Worm (Caenorhabditis elegans) whole organism, L1 larva: ENCODE data around the gene twk-7.

Experiments
- ceh-82 ChIP-seq, 3 experiments: fragments of 150-350 bp in 1 of 3; sonication (generic microtip) in 2 of 3; optimal IDR thresholded peaks; 2 replicates each; lab custom pipeline; 2014 to 2017; ENCODE audit warnings: missing biosample characterization in 3 of 3, missing genetic modification characterization in 3 of 3
- lin-35 ChIP-seq, 2 experiments: fragments of 150-350 bp; optimal IDR thresholded peaks; 2 replicates each; lab custom pipeline; 2014; ENCODE audit warnings: missing biosample characterization in 2 of 2, missing genetic modification characterization in 2 of 2, missing genetic modification reagents in 2 of 2
- lin-39 ChIP-seq: fragments of 150-350 bp; optimal IDR thresholded peaks from 2 replicates; lab custom pipeline; 2014; ENCODE audit warnings: missing biosample characterization, missing genetic modification reagents, missing genetic modification characterization
- nhr-237 ChIP-seq: fragments of 150-350 bp; optimal IDR thresholded peaks from 2 replicates; lab custom pipeline; 2014; ENCODE audit warnings: missing biosample characterization, missing genetic modification characterization
- sptf-1 ChIP-seq: fragments of 150-350 bp; optimal IDR thresholded peaks from 2 replicates; lab custom pipeline; 2014; ENCODE audit warnings: missing biosample characterization, missing genetic modification characterization

DNA sequence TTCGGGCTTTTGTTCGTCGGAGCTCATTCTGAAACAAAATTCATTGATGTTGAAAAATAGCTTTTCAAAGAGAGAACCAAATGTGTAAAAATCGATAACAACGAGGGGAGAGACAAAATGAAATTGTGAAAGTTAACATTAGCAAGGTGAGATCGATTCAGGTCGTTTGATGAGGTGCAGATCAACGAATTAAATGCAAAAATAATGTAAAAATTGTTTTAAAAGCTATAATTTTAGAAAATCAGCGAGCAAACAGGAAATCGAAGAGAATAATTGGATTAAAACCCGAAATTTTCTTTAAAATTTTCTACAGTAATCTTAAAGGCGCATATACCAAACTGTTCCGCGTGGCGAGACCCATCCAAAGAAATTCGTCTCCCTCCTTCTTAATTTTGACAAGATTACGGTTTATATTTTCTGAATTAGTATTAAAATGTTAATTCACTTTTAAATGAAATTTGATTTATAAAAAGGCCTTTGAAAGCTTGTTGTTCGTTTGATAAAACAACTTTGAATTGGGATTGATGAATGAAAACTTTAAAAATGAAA is 25.1 kb downstream of the twk-7 start, which contains the start of gene C13G5.2:
- no peak for TF ChIP-seq nhr-237 (tag; lab: Kevin White, UChicago)
- no peak for TF ChIP-seq sptf-1 (tag; lab: Kevin White, UChicago)
- no peak for TF ChIP-seq ceh-82 (tag; optimal IDR thresholded peaks at IDR 0.05; lab: Kevin White, UChicago)
- no peak for TF ChIP-seq lin-35 (GFP tag; optimal IDR thresholded peaks at IDR 0.05; lab: Kevin White, UChicago)
- no peak for TF ChIP-seq lin-39
